Fruit fly (Drosophila melanogaster) whole organism, wandering third instar larva: ENCODE results near the gene Elba1.

Experiments used
- Dif ChIP-seq: fragments of 200-275, 200-300 bp; sonication (Bioruptor generic); optimal IDR thresholded peaks from 2 replicates; lab custom pipeline; 2018; ENCODE audit warnings: missing biosample characterization, missing genetic modification characterization; ENCODE audit not compliant: partially characterized antibody
- h ChIP-seq: fragments of 200-800 bp; sonication (Bioruptor generic); optimal IDR thresholded peaks from 3 replicates; lab custom pipeline; 2016; ENCODE audit warnings: missing biosample characterization, mild to moderate bottlenecking, missing genetic modification characterization
- sv ChIP-seq: fragments of 200-800 bp; sonication (Bioruptor generic); optimal IDR thresholded peaks from 3 replicates; lab custom pipeline; 2016; ENCODE audit warnings: missing biosample characterization, missing genetic modification characterization
- tai ChIP-seq: sonication (Bioruptor generic); optimal IDR thresholded peaks from 2 replicates; lab custom pipeline; 2016; ENCODE audit warnings: missing biosample characterization, missing genetic modification characterization
- usp ChIP-seq: fragments of >200 bp; optimal IDR thresholded peaks from 2 replicates; lab custom pipeline; 2017; ENCODE audit warnings: missing biosample characterization, missing genetic modification characterization

DNA sequence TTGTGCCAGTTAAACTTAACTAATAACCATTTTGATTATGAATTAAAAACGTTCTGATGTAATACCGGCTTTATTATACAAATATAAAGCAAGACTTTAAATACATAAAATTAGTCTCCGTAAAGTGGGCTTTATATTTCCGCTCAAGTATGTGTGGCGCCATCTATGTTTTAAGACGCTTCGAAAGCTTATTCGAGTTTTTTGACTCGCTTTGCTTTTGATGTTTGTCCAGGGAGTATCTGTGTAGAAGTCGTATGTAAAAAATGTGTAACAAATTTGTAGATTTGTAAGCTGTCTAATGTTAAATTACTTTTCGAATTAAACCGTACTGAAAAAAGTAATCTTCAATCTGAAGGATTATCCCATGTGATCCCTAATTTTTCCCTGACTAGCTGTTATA lies 23.3 kb downstream of the Elba1 start:
- no peak for TF ChIP-seq Dif (GFP tag; lab: Kevin White, UChicago)
- TF ChIP-seq usp (GFP tag; lab: Kevin White, UChicago), result no peak
- TF ChIP-seq tai (GFP tag; lab: Kevin White, UChicago), result no peak
- no peak for TF ChIP-seq h (GFP tag; lab: Kevin White, UChicago)
- TF ChIP-seq sv (GFP tag; lab: Kevin White, UChicago), result no peak
